Worm (Caenorhabditis elegans) whole organism, L4 larva: ENCODE results near the gene tag-329.

Experiments
- D1046.2 ChIP-seq: fragments of 200-800 bp; sonication (Bioruptor generic); IDR thresholded peaks from 2 replicates; pipeline ENCODE4 v1.3.6; 2022; ENCODE audit warnings: missing genetic modification characterization, missing compliant biosample characterization
- F10B5.3 ChIP-seq: sonication (generic microtip); optimal IDR thresholded peaks from 2 replicates; lab custom pipeline; 2016; ENCODE audit warnings: mild to moderate bottlenecking, missing genetic modification characterization, missing compliant biosample characterization
- F26F4.8 ChIP-seq: fragments of 200-800 bp; sonication (Bioruptor generic); conservative IDR thresholded peaks from 2 replicates; pipeline ENCODE4 v1.3.6; 2022; ENCODE audit warnings: missing genetic modification characterization, missing compliant biosample characterization
- T26A8.4 ChIP-seq: fragments of 200-800 bp; sonication (Bioruptor generic); IDR thresholded peaks from 2 replicates; pipeline ENCODE4 v1.3.6; 2022; ENCODE audit warnings: missing genetic modification characterization, missing compliant biosample characterization
- aha-1 ChIP-seq: fragments of 150-350 bp; peaks from one replicate; lab custom pipeline; 2014; ENCODE audit warnings: missing biosample characterization, missing genetic modification characterization
- ama-1 ChIP-seq: fragments of 150-350 bp; optimal IDR thresholded peaks from 2 replicates; lab custom pipeline; 2014; ENCODE audit warnings: inconsistent platforms, mixed read lengths
- attf-4 ChIP-seq: sonication (generic microtip); optimal IDR thresholded peaks from 3 replicates; lab custom pipeline; 2017; ENCODE audit warnings: missing biosample characterization, missing genetic modification characterization
- ceh-28 ChIP-seq: fragments of 150-350 bp; optimal IDR thresholded peaks from 2 replicates; lab custom pipeline; 2014; ENCODE audit warnings: missing biosample characterization, missing genetic modification reagents, missing genetic modification characterization
- ces-1 ChIP-seq: fragments of 150-350 bp; sonication (generic microtip); optimal IDR thresholded peaks from 4 replicates; lab custom pipeline; 2014; ENCODE audit warnings: missing biosample characterization, missing genetic modification reagents, missing genetic modification characterization
- daf-16 ChIP-seq, 3 experiments: sonication (generic microtip); optimal IDR thresholded peaks; 2 replicates each; lab custom pipeline; 2016 to 2017; ENCODE audit warnings: missing genetic modification characterization in 3 of 3, missing genetic modification reagents in 3 of 3, mild to moderate bottlenecking in 2 of 3, missing compliant biosample characterization in 2 of 3, missing biosample characterization in 1 of 3, moderate library complexity in 1 of 3
- daf-8 ChIP-seq: fragments of 200-800 bp; sonication (Bioruptor generic); IDR thresholded peaks from 2 replicates; pipeline ENCODE4 v1.3.6; 2022; ENCODE audit warnings: missing genetic modification characterization, missing compliant biosample characterization
- dmd-6 ChIP-seq: fragments of 200-800 bp; sonication (Bioruptor generic); IDR thresholded peaks from 2 replicates; pipeline ENCODE4 v1.3.6; 2022; ENCODE audit warnings: missing genetic modification reagents, missing genetic modification characterization, missing compliant biosample characterization
- dve-1 ChIP-seq: sonication (generic microtip); optimal IDR thresholded peaks from 2 replicates; lab custom pipeline; 2017; ENCODE audit warnings: antibody characterized with exemption, mild to moderate bottlenecking, missing genetic modification characterization, missing compliant biosample characterization; ENCODE audit not compliant: insufficient read depth
- egl-27 ChIP-seq: sonication (generic microtip); optimal IDR thresholded peaks from 3 replicates; lab custom pipeline; 2017; ENCODE audit warnings: missing biosample characterization, missing genetic modification reagents, missing genetic modification characterization
- egl-43 ChIP-seq: fragments of 200-800 bp; sonication (Bioruptor generic); IDR thresholded peaks from 2 replicates; pipeline ENCODE4 v1.3.6; 2022; ENCODE audit warnings: missing genetic modification reagents, missing genetic modification characterization, missing compliant biosample characterization
- gei-8 ChIP-seq: fragments of 200-800 bp; sonication (Bioruptor generic); optimal IDR thresholded peaks from 2 replicates; lab custom pipeline; 2018; ENCODE audit warnings: mild to moderate bottlenecking, missing genetic modification characterization, missing compliant biosample characterization
- hlh-11 ChIP-seq: fragments of 200-800 bp; sonication (Bioruptor generic); optimal IDR thresholded peaks from 2 replicates; lab custom pipeline; 2018; ENCODE audit warnings: mild to moderate bottlenecking, missing genetic modification characterization, missing compliant biosample characterization
- hlh-30 ChIP-seq: sonication (generic microtip); optimal IDR thresholded peaks from 2 replicates; lab custom pipeline; 2017; ENCODE audit warnings: antibody characterized with exemption, mild to moderate bottlenecking, missing genetic modification characterization, missing compliant biosample characterization; ENCODE audit not compliant: insufficient read depth
- lim-7 ChIP-seq: fragments of 200-800 bp; sonication (Bioruptor generic); IDR thresholded peaks from 2 replicates; pipeline ENCODE4 v1.3.6; 2022; ENCODE audit warnings: missing genetic modification characterization, missing compliant biosample characterization
- lin-29 ChIP-seq: fragments of 200-800 bp; sonication (Bioruptor generic); IDR thresholded peaks from 2 replicates; pipeline ENCODE4 v1.3.6; 2022; ENCODE audit warnings: missing genetic modification reagents, missing genetic modification characterization, missing compliant biosample characterization
- lsy-2 ChIP-seq, 2 experiments: fragments of 150-350 bp in 1 of 2; sonication (generic microtip) in 1 of 2; optimal IDR thresholded peaks; 2 replicates each; lab custom pipeline; 2014 to 2017; ENCODE audit warnings: missing biosample characterization in 2 of 2, missing genetic modification characterization in 2 of 2
- mes-2 ChIP-seq: sonication (generic microtip); optimal IDR thresholded peaks from 2 replicates; lab custom pipeline; 2016; ENCODE audit warnings: missing genotype, mild to moderate bottlenecking, missing genetic modification characterization, missing compliant biosample characterization; ENCODE audit not compliant: poor library complexity, severe bottlenecking
- mxl-3 ChIP-seq: fragments of 200-800 bp; sonication (Bioruptor generic); optimal IDR thresholded peaks from 2 replicates; lab custom pipeline; 2018; ENCODE audit warnings: mild to moderate bottlenecking, missing genetic modification characterization, missing compliant biosample characterization
- nhr-237 ChIP-seq: sonication (generic microtip); optimal IDR thresholded peaks from 2 replicates; lab custom pipeline; 2017; ENCODE audit warnings: missing biosample characterization, missing genetic modification characterization
- nhr-28 ChIP-seq: fragments of 150-350 bp; optimal IDR thresholded peaks from 2 replicates; lab custom pipeline; 2014; ENCODE audit warnings: missing biosample characterization, missing genetic modification characterization
- nhr-77 ChIP-seq: fragments of 150-350 bp; optimal IDR thresholded peaks from 2 replicates; lab custom pipeline; 2014; ENCODE audit warnings: missing biosample characterization, missing genetic modification characterization
- php-3 ChIP-seq: fragments of 200-800 bp; sonication (Bioruptor generic); IDR thresholded peaks from 2 replicates; pipeline ENCODE4 v1.3.6; 2022; ENCODE audit warnings: missing genetic modification reagents, missing genetic modification characterization, missing compliant biosample characterization
- pqm-1 ChIP-seq: sonication (generic microtip); optimal IDR thresholded peaks from 2 replicates; lab custom pipeline; 2017; ENCODE audit warnings: missing biosample characterization, missing genetic modification characterization
- spr-1 ChIP-seq: sonication (generic microtip); optimal IDR thresholded peaks from 2 replicates; lab custom pipeline; 2016; ENCODE audit warnings: mild to moderate bottlenecking, missing genetic modification characterization, missing compliant biosample characterization
- tag-97 ChIP-seq: fragments of 200-800 bp; sonication (Bioruptor generic); IDR thresholded peaks from 2 replicates; pipeline ENCODE4 v1.3.6; 2022; ENCODE audit warnings: missing genetic modification characterization, missing compliant biosample characterization
- unc-62 ChIP-seq, 3 experiments: fragments of 150-350 bp in 1 of 3; sonication (generic microtip); optimal IDR thresholded peaks in 2 of 3; peaks in 1 of 3; 1 replicate in 1 of 3; 2 replicates in 2 of 3; lab custom pipeline; 2014 to 2017; ENCODE audit warnings: missing biosample characterization in 3 of 3, missing genetic modification characterization in 3 of 3, missing genetic modification reagents in 3 of 3, missing genotype in 1 of 3
- ztf-7 ChIP-seq: fragments of 150-350 bp; optimal IDR thresholded peaks from 2 replicates; lab custom pipeline; 2014; ENCODE audit warnings: missing biosample characterization, missing genetic modification characterization

Gene tag-329

DNA sequence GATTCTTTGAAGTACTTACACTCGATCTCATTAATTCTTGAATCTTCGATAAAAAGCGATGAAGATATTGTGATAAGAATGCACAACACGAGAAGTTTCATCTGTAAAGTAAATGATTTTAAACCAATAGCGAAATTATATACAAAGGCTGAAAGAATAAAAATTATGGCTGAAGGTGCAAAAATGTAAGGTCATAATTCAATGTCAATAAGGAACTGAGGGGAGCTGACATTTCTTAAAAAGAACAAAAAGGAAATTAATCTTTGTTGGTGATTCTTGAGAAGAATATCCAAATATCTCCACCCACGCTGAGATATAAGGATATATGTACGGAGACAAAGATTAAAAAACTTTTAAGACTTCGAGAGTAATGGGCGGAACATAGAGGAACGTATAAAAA is 10.6 kb upstream of the tag-329 start, which contains the start of gene C50F4.9:
TSS of gene C50F4.9 (minus strand) at position 101 of the 400 bp plus-strand sequence.
- TF ChIP-seq D1046.2 (GFP tag; lab: Robert Waterston, UW) (no peak), lsy-2 (tag; optimal IDR thresholded peaks at IDR 0.05; lab: Kevin White, UChicago) (no peak), ces-1 (GFP tag; lab: Kevin White, UChicago) (no peak), ceh-28 (tag; lab: Kevin White, UChicago) (no peak)

- TF ChIP-seq nhr-77 (tag; lab: Kevin White, UChicago) (peak; percentile 51), F26F4.8 (GFP tag; lab: Robert Waterston, UW) (no peak), nhr-28 (peak; percentile 82), mxl-3 (peak; percentile 51), T26A8.4 (no peak), hlh-11 (peak; percentile 69), attf-4 (tag; lab: Kevin White, UChicago) (no peak), dmd-6 (GFP tag; lab: Robert Waterston, UW) (peak; percentile 83), ama-1 (lab: Kevin White, UChicago) (no peak), daf-16 (GFP tag; optimal IDR thresholded peaks at IDR 0.05; lab: Kevin White, UChicago) (no peak), daf-16 (tag; optimal IDR thresholded peaks at IDR 0.05; lab: Kevin White, UChicago) (peak; percentile 49), lin-29 (no peak), egl-43 (GFP tag; lab: Robert Waterston, UW) (no peak), mes-2 (tag; lab: Kevin White, UChicago) (no peak), pqm-1 (tag; lab: Kevin White, UChicago) (peak; percentile 91), php-3 (GFP tag; lab: Robert Waterston, UW) (peak; percentile 86), unc-62 (GFP tag; optimal IDR thresholded peaks at IDR 0.05 in 1 of 2; lab: Kevin White, UChicago) (peak in 1 of 2 experiments; percentile 88), unc-62 (tag; optimal IDR thresholded peaks at IDR 0.05; lab: Kevin White, UChicago) (no peak), hlh-30 (tag; lab: Kevin White, UChicago) (peak; percentile 45)
- TF ChIP-seq, all 104 proteins: peak for 10
Observed at ce11 chrV:9526470-9526869, 8.3 kb upstream of the tag-329 start, which contains the start of gene C50F4.1. C50F4.1 (plus strand) TSS chrV:9526793.

- TF ChIP-seq hlh-30 (tag; lab: Kevin White, UChicago) (no peak), gei-8 (GFP tag; lab: Kevin White, UChicago) (no peak), daf-16 (GFP tag; optimal IDR thresholded peaks at IDR 0.05; lab: Kevin White, UChicago) (no peak), daf-16 (tag; optimal IDR thresholded peaks at IDR 0.05; lab: Kevin White, UChicago) (peak; percentile 39), pqm-1 (tag; lab: Kevin White, UChicago) (peak; percentile 4), lsy-2 (tag; optimal IDR thresholded peaks at IDR 0.05; lab: Kevin White, UChicago) (no peak), spr-1 (tag; lab: Kevin White, UChicago) (no peak), daf-8 (GFP tag; lab: Robert Waterston, UW) (no peak), egl-27 (tag; lab: Kevin White, UChicago) (no peak), dve-1 (tag; lab: Kevin White, UChicago) (no peak), lim-7 (no peak), ztf-7 (tag; lab: Kevin White, UChicago) (no peak), nhr-77 (tag; lab: Kevin White, UChicago) (peak; percentile 57), tag-97 (no peak), F10B5.3 (tag; lab: Kevin White, UChicago) (no peak), nhr-237 (tag; lab: Kevin White, UChicago) (no peak), dmd-6 (GFP tag; lab: Robert Waterston, UW) (peak; percentile 38), nhr-28 (peak; percentile 42), unc-62 (GFP tag; optimal IDR thresholded peaks at IDR 0.05 in 1 of 2; lab: Kevin White, UChicago) (peak in 1 of 2 experiments; percentile 16), unc-62 (tag; optimal IDR thresholded peaks at IDR 0.05; lab: Kevin White, UChicago) (no peak)
Observed at ce11 chrV:9527337-9527736, 7.4 kb upstream of the tag-329 start.

DNA sequence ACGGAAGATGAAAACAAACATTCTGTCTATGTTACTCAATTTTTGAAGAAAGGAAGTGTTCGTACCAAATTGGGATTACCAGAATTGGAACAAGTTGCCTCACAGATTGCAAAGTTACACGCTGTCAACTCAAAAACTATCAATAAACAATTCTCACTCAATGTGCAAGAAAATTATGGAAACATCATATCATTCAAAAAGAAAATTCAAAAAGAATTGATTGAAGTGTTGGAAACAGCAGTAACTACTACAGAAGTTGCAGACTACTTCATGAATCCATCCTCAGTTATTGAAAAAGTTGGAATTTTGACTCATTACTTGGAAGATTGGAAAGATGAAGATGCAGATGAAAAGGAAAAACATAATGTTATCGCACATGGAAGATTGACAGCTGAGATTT is 6.7 kb upstream of the tag-329 start:
- TF ChIP-seq pqm-1 (tag; lab: Kevin White, UChicago) (no peak), aha-1 (peak; percentile 96)
